Fruit fly (Drosophila melanogaster): Measurements from ENCODE around the gene Nfs1.
"Not testable (repeated sequence)": the region's sequence is repeated elsewhere in the genome, so short reads cannot be mapped to it uniquely, and the experiment has no call there.

The Nfs1 gene

DNA sequence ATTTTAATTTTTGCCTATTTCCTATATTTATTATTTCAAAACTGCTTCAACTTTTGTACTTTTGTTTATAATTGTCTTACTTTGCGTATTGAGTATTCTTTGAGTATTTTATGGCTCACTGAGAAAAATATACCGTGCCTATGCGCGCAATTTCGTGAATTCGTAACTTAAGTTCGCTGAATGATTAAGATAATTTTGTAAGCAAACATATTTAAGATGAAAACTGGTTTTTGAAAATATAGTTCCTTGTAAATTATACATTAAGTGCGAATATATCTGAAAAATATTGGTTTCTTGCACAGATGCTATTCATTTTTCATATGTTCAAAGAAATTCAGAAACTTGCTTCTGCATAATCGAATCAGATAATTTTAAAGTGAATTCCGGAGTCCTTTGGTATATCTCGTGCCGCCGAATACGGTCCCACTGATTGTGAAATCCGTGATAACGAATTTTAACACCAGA, at the start of gene Nfs1, which contains the start of gene CG18787:
Gene Nfs1 (plus strand): TSS at position 415 of the 465 bp plus-strand sequence.
Gene CG18787 (minus strand): TSS at position 101 of the 465 bp plus-strand sequence.
- TF ChIP-seq CG17801 (GFP tag; optimal IDR thresholded peaks at IDR 0.05; ENCODE audit: partially characterized antibody) = not testable (repeated sequence)

- TF ChIP-seq CG17801 (GFP tag; optimal IDR thresholded peaks at IDR 0.05; ENCODE audit: partially characterized antibody) = no peak
Observed at dm6 chr2L:11949917-11950316, 49.5 kb upstream of the Nfs1 start.

- no peak for TF ChIP-seq CG17801 (GFP tag; optimal IDR thresholded peaks at IDR 0.05; ENCODE audit: partially characterized antibody)
Observed at dm6 chr2L:11955839-11956238, 43.6 kb upstream of the Nfs1 start.

- TF ChIP-seq CG17801 (GFP tag; optimal IDR thresholded peaks at IDR 0.05; ENCODE audit: partially characterized antibody) = no peak
Observed at dm6 chr2L:11958729-11959128, 40.7 kb upstream of the Nfs1 start.

- no peak for TF ChIP-seq CG17801 (GFP tag; optimal IDR thresholded peaks at IDR 0.05; ENCODE audit: partially characterized antibody)
Observed at dm6 chr2L:11960909-11961308, 38.5 kb upstream of the Nfs1 start.

DNA sequence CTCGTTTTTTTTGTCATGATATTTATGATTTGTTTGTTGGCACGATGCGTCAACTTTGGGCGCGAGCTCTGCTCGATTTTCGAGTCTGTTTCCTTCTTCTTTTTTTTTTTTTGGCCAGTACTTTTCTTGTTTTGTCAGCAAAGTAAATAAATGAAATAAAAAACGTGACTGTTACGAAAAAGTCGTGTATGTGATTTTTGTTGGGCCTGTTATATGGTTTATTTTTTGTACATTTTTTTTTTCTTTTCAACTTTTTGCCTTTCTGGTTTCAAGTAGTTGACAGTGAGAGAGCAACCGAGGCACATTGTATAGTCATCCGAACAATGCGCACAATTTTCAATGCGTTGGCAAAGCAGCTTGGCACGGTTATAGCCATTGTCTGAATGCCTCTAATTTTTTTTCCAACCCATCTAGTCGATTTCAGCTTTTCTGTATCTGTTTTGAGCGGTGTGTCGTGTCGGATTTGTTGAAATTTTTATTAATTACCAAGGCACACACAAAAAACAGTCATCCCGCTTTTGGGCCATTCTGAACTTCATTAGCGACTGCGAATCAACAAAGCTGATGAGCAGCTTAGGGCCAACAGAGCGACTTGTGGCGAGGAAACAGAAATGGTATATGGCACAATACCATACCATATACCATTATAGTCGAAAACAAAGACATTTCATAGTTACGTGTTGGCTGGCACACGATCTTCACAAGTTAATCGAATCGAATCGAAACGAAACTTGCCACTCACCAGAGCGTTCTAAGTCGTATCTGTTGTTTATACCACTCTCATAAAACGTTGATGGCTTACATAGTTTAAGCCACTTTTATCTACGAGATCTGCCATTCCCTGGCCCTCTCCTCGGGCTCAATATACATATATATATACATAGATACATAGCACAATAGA, 35.8 kb upstream of the Nfs1 start:
- peak; percentile 74 for TF ChIP-seq CG17801 (GFP tag; optimal IDR thresholded peaks at IDR 0.05; ENCODE audit: partially characterized antibody)

DNA sequence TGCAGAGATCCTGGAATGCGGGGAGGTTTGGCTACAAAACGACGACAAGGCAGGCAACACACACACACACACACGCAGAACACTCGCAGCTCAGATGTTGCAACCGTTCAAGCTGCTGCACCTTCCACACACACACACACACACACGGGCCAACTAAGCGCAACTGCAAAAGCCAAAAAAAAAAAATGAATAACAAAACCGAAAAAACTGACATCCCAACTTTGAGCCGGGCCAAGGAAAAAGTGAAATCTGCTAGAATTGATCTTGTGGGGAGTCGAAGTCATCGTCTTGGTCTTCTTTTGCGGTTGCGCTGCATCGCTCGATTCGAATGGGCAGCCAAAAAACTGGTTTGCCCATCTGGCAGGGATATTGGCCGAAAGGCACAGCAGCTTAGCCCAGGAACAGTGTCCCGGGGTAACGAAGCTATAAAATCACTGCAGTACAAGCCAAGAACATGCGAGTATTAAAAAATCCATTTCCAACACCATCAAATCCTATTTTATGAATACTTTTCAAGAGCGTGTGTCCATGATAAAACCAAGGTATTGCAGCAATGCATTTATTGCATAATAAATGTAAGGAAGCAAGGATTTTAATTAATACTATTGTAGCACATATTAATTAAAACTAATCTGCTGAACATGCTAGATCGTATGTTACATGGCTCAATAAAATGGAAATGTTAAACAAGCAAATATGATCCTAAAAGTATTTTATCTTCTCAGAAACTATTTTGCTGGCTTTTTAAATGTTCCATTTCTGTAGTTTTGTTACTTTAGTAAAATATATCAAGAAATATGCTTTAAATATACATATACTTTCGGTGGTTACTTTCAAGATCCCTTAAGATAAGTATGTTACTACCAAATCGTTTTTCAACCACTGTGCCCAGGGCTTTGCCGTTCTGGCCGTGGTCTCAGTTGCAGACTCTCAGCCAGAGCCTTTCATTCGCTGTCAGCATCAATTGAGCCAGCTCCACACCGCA, 33.6 kb upstream of the Nfs1 start:
- no peak for TF ChIP-seq CG17801 (GFP tag; optimal IDR thresholded peaks at IDR 0.05; ENCODE audit: partially characterized antibody)

DNA sequence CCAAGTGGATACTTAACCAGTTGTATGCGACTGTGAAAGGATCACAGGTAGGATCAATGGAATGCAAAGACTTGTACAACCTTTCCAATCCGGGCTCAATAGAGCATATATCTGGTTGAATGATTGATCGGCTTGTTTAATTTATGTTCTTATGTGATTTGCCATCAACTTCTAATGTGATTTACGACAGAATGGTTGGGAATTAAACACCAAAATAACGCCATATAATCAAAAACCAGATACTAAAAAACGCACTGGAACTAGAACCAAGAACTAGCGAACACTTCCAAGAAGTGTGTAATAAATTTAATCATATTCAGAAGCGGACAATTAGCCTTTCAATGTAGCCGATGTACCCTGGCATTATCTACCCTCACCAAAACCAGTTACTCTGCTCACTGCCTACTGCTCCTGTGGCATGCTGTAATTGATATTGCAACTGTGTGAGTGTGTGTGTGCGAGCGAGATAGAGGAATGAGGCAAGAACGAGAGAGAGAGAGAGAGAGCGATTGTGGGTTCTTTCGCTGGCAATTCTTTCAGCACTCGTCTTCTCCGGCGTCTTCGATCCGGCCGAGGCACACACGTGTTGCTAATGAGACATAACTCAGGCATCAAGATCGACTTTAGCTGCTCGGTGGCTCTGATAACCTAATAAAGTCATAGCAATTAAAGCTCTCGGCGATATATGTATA, 30.7 kb upstream of the Nfs1 start:
- no peak for TF ChIP-seq CG17801 (GFP tag; optimal IDR thresholded peaks at IDR 0.05; ENCODE audit: partially characterized antibody)

- TF ChIP-seq CG17801 (GFP tag; optimal IDR thresholded peaks at IDR 0.05; ENCODE audit: partially characterized antibody) = no peak
Observed at dm6 chr2L:11969424-11969823, 30.0 kb upstream of the Nfs1 start.

DNA sequence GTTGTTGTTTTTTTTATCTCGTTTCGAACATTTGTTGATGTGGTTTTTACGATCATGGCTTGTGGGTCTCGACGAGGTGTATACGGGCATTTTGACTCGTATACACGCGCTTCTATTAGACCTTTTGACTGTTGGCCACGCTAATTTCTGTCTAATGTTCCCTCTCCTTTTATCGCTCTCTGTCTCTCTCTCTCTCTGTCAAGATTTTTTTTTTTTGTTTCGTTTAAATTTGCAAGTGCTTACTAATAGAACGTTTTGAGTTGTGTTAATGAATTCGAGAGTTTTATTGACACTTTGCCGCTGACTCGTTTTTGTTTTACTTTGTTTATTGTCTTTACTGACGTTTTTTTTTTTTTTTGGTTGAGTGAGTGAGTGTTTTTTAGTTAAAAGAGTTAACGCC, 29.1 kb upstream of the Nfs1 start:
- no peak for TF ChIP-seq CG17801 (GFP tag; optimal IDR thresholded peaks at IDR 0.05; ENCODE audit: partially characterized antibody)

DNA sequence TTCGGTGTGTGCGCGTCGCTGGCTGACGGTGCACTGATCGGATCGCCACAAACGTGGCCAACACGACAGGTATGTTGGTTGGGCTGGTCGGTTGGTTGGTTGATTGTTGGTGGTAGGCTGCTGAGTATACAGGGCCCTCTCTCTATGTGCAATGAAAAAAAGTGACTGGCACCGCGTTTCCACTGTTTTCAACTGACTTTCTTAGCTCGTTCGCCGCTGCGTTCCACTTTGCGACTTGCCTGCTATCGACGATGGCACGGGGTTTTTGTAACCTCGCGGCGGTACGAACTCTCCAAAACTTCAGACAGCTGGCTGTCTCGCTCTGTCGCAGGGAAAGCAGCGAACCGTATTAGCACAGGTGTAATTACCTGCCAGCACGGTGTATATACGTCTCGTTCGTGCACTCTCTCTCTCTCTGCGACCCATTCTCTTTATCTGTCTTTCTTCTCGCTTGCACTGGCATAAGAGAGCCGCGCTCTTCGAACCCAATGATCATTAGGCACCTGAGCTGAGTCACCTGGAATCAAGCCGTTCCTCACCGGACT, 28.5 kb upstream of the Nfs1 start:
- peak; percentile 36 for TF ChIP-seq CG17801 (GFP tag; optimal IDR thresholded peaks at IDR 0.05; ENCODE audit: partially characterized antibody)

DNA sequence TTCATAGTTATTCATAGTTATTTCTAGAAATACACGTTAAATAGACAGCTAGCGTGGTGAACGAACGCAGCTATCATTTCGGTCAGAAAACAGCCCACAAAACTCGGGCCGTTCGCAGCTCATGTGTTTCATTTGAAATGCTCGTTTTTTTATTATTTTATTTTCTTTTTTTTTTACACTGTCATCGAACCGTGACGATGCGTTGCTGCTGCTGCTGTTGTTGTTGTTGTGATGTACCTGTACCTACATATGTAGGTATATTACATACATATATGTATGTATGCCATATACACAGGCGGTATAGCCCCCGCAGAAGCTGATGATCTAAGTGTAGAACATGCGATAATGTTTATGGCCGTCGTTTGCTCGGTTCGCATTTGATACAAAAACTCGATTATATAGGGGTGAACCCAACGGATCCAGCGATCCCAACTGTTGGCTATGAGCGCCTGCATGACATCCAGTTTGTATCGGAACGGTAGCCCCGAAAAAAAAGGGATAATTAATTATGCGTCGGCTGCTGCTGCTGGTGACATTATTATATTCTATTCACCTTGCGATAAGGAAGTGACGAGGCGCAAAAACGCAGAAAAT, 26.2 kb upstream of the Nfs1 start:
- no peak for TF ChIP-seq CG17801 (GFP tag; optimal IDR thresholded peaks at IDR 0.05; ENCODE audit: partially characterized antibody)

DNA sequence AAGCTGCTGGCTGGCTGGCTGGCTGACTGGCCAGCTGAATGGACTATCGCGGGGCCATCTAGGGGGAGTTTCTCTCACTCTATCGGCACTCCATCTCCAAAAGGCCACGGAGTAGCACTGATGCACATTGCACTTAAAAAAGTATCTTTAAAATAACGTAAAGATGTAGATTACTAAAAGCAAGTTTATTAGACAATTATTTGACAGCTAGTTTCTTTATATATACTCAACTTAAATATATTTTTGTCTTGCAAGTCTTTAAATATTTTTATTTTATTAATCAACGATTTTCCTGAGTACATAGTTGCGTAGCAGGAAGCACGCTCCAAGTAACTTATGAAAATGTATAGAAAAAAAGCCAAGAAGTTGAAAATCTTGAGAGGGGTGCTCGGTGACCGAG, 22.5 kb upstream of the Nfs1 start:
- TF ChIP-seq CG17801 (GFP tag; optimal IDR thresholded peaks at IDR 0.05; ENCODE audit: partially characterized antibody) = no peak

- TF ChIP-seq CG17801 (GFP tag; optimal IDR thresholded peaks at IDR 0.05; ENCODE audit: partially characterized antibody) = no peak
Observed at dm6 chr2L:11977721-11978120, 21.7 kb upstream of the Nfs1 start.

All from ovary, adult (tissue).